Fruit fly (Drosophila melanogaster) whole organism, pupa: ENCODE measurements around the gene Vha16-3.

Experiments used
- CG10348 ChIP-seq: fragments of 200-800 bp; sonication (Bioruptor generic); IDR thresholded peaks from 2 replicates; pipeline ENCODE4 v1.3.6; 2022; ENCODE audit warnings: missing biosample characterization, missing genetic modification characterization
- CG12605 ChIP-seq: fragments of 200-800 bp; sonication (Bioruptor generic); IDR thresholded peaks from 2 replicates; pipeline ENCODE4 v1.3.6; 2022; ENCODE audit warnings: missing biosample characterization, missing genetic modification characterization
- CG14655 ChIP-seq: fragments of 200-800 bp; sonication (Bioruptor generic); optimal IDR thresholded peaks from 3 replicates; lab custom pipeline; 2017; ENCODE audit warnings: mild to moderate bottlenecking, missing biosample characterization, missing genetic modification reagents, missing genetic modification characterization
- CG15710 ChIP-seq: fragments of 200-800 bp; sonication (Bioruptor generic); optimal IDR thresholded peaks from 2 replicates; lab custom pipeline; 2018; ENCODE audit warnings: missing biosample characterization, mild to moderate bottlenecking, missing genetic modification characterization, moderate library complexity
- CG17806 ChIP-seq: fragments of 200-800 bp; sonication (Bioruptor generic); optimal IDR thresholded peaks from 2 replicates; lab custom pipeline; 2018; ENCODE audit warnings: missing biosample characterization, mild to moderate bottlenecking, missing genetic modification characterization, moderate library complexity
- CG32121 ChIP-seq: fragments of 200-800 bp; sonication (Bioruptor generic); IDR thresholded peaks from 2 replicates; pipeline ENCODE4 v1.3.6; 2022; ENCODE audit warnings: missing biosample characterization, missing genetic modification characterization
- CG8159 ChIP-seq: fragments of 200-800 bp; sonication (Bioruptor generic); optimal IDR thresholded peaks from 3 replicates; lab custom pipeline; 2018; ENCODE audit warnings: missing biosample characterization, mild to moderate bottlenecking, missing genetic modification characterization, moderate library complexity
- D1 ChIP-seq: fragments of 200-800 bp; sonication (Bioruptor generic); optimal IDR thresholded peaks from 2 replicates; lab custom pipeline; 2018; ENCODE audit warnings: missing biosample characterization, mild to moderate bottlenecking, missing genetic modification characterization, moderate library complexity
- Pif1A ChIP-seq: fragments of 200-800 bp; sonication (Bioruptor generic); optimal IDR thresholded peaks from 3 replicates; lab custom pipeline; 2016; ENCODE audit warnings: missing biosample characterization, missing genetic modification characterization
- Pif1B ChIP-seq: fragments of 200-800 bp; sonication (Bioruptor generic); optimal IDR thresholded peaks from 3 replicates; lab custom pipeline; 2016; ENCODE audit warnings: missing biosample characterization, missing genetic modification characterization
- gl ChIP-seq: fragments of 200-800 bp; sonication (Bioruptor generic); optimal IDR thresholded peaks from 2 replicates; lab custom pipeline; 2018; ENCODE audit warnings: missing biosample characterization, mild to moderate bottlenecking, missing genetic modification characterization

dm6 chr3L:11484483-11484882 lies 11.4 kb downstream of the Vha16-3 start:
- TF ChIP-seq CG8159 (tag; lab: Kevin White, UChicago) (peak; percentile 12), gl (tag; lab: Kevin White, UChicago) (no peak), CG10348 (GFP tag; lab: Robert Waterston, UW) (no peak), Pif1B (no peak), CG15710 (tag; lab: Kevin White, UChicago) (no peak), CG14655 (GFP tag; lab: Kevin White, UChicago) (peak; percentile 36), D1 (tag; lab: Kevin White, UChicago) (no peak), CG32121 (GFP tag; lab: Robert Waterston, UW) (no peak), CG12605 (GFP tag; lab: Robert Waterston, UW) (no peak), Pif1A (GFP tag; lab: Kevin White, UChicago) (peak; percentile 13), CG17806 (tag; lab: Kevin White, UChicago) (no peak)
